Worm (Caenorhabditis elegans) whole organism, L1 larva: Measurements from ENCODE around the gene daf-9.

Experiments
- F16B12.6 ChIP-seq: fragments of 150-350 bp; optimal IDR thresholded peaks from 2 replicates; lab custom pipeline; 2014; ENCODE audit warnings: missing biosample characterization, missing genetic modification characterization
- blmp-1 ChIP-seq: fragments of 150-350 bp; optimal IDR thresholded peaks from 2 replicates; lab custom pipeline; 2014; ENCODE audit warnings: missing biosample characterization, missing genetic modification characterization
- ceh-63 ChIP-seq: fragments of 200-800 bp; sonication (Bioruptor generic); optimal IDR thresholded peaks from 2 replicates; lab custom pipeline; 2018; ENCODE audit warnings: mild to moderate bottlenecking, missing genetic modification characterization, missing compliant biosample characterization
- ceh-82 ChIP-seq, 3 experiments: fragments of 150-350 bp in 1 of 3; sonication (generic microtip) in 2 of 3; optimal IDR thresholded peaks; 2 replicates each; lab custom pipeline; 2014 to 2017; ENCODE audit warnings: missing biosample characterization in 3 of 3, missing genetic modification characterization in 3 of 3
- dsc-1 ChIP-seq: sonication (generic microtip); optimal IDR thresholded peaks from 2 replicates; lab custom pipeline; 2016; ENCODE audit warnings: mild to moderate bottlenecking, missing genetic modification characterization, missing compliant biosample characterization
- egl-27 ChIP-seq, 2 experiments: fragments of 150-350 bp in 1 of 2; sonication (generic microtip); optimal IDR thresholded peaks; 3 replicates each; lab custom pipeline; 2017 to 2018; ENCODE audit warnings: missing biosample characterization in 2 of 2, missing genetic modification characterization in 2 of 2, missing genetic modification reagents in 2 of 2
- elt-2 ChIP-seq: sonication (generic microtip); optimal IDR thresholded peaks from 2 replicates; lab custom pipeline; 2016; ENCODE audit warnings: missing genetic modification characterization, mild to moderate bottlenecking, inconsistent platforms, missing compliant biosample characterization, missing genetic modification reagents
- elt-3 ChIP-seq, 6 experiments: fragments of 150-350 bp in 1 of 6; sonication (generic microtip); optimal IDR thresholded peaks; 2 replicates each; lab custom pipeline; 2017 to 2018; ENCODE audit warnings: missing biosample characterization in 6 of 6, missing genetic modification characterization in 6 of 6, inconsistent platforms in 1 of 6
- ets-5 ChIP-seq: fragments of 200-800 bp; sonication (Bioruptor generic); IDR thresholded peaks from 2 replicates; pipeline ENCODE4 v1.3.6; 2022; ENCODE audit warnings: missing genetic modification characterization, missing compliant biosample characterization
- fkh-4 ChIP-seq: sonication (generic microtip); optimal IDR thresholded peaks from 2 replicates; lab custom pipeline; 2016; ENCODE audit warnings: missing compliant biosample characterization, missing genetic modification characterization, borderline replicate concordance
- fkh-8 ChIP-seq: sonication (generic microtip); optimal IDR thresholded peaks from 2 replicates; lab custom pipeline; 2016; ENCODE audit warnings: mild to moderate bottlenecking, missing genetic modification characterization, missing compliant biosample characterization
- irx-1 ChIP-seq: sonication (generic microtip); optimal IDR thresholded peaks from 2 replicates; lab custom pipeline; 2016; ENCODE audit warnings: missing genetic modification characterization, missing compliant biosample characterization
- isw-1 ChIP-seq: fragments of 200-800 bp; sonication (Bioruptor generic); IDR thresholded peaks from 2 replicates; pipeline ENCODE4 v1.3.6; 2022; ENCODE audit warnings: missing genetic modification characterization, missing compliant biosample characterization
- lin-14 ChIP-seq: fragments of 200-800 bp; sonication (Bioruptor generic); optimal IDR thresholded peaks from 2 replicates; lab custom pipeline; 2018; ENCODE audit warnings: mild to moderate bottlenecking, missing genetic modification characterization, moderate library complexity, missing compliant biosample characterization
- lin-35 ChIP-seq, 2 experiments: fragments of 150-350 bp; optimal IDR thresholded peaks; 2 replicates each; lab custom pipeline; 2014; ENCODE audit warnings: missing biosample characterization in 2 of 2, missing genetic modification characterization in 2 of 2, missing genetic modification reagents in 2 of 2
- lir-3 ChIP-seq: sonication (generic microtip); optimal IDR thresholded peaks from 2 replicates; lab custom pipeline; 2016; ENCODE audit warnings: mild to moderate bottlenecking, missing genetic modification characterization, moderate library complexity, missing compliant biosample characterization; ENCODE audit not compliant: poor library complexity
- lsy-2 ChIP-seq, 2 experiments: fragments of 150-350 bp; optimal IDR thresholded peaks; 2 replicates each; lab custom pipeline; 2014; ENCODE audit warnings: missing biosample characterization in 2 of 2, missing genetic modification characterization in 2 of 2
- mdl-1 ChIP-seq, 2 experiments: fragments of 150-350 bp; optimal IDR thresholded peaks; 2 replicates each; lab custom pipeline; 2014 to 2017; ENCODE audit warnings: missing biosample characterization in 2 of 2, missing genetic modification characterization in 2 of 2, inconsistent platforms in 1 of 2
- mef-2 ChIP-seq: fragments of 150-350 bp; optimal IDR thresholded peaks from 2 replicates; lab custom pipeline; 2014; ENCODE audit warnings: missing biosample characterization, missing genetic modification characterization
- nhr-11 ChIP-seq: fragments of 150-350 bp; optimal IDR thresholded peaks from 2 replicates; lab custom pipeline; 2014; ENCODE audit warnings: missing biosample characterization, missing genetic modification characterization
- nhr-19 ChIP-seq: fragments of 200-800 bp; sonication (Bioruptor generic); conservative IDR thresholded peaks from 2 replicates; pipeline ENCODE4 v1.3.6; 2022; ENCODE audit warnings: missing genetic modification characterization, missing compliant biosample characterization
- nhr-20 ChIP-seq: sonication (generic microtip); optimal IDR thresholded peaks from 2 replicates; lab custom pipeline; 2016; ENCODE audit warnings: mild to moderate bottlenecking, missing genetic modification characterization, missing compliant biosample characterization
- nhr-28 ChIP-seq: fragments of 150-350 bp; optimal IDR thresholded peaks from 2 replicates; lab custom pipeline; 2014; ENCODE audit warnings: missing biosample characterization, missing genetic modification characterization
- nhr-47 ChIP-seq: sonication (generic microtip); optimal IDR thresholded peaks from 2 replicates; lab custom pipeline; 2016; ENCODE audit warnings: mild to moderate bottlenecking, missing genetic modification characterization, moderate library complexity, missing compliant biosample characterization
- nhr-71 ChIP-seq: sonication (generic microtip); optimal IDR thresholded peaks from 2 replicates; lab custom pipeline; 2016; ENCODE audit warnings: mild to moderate bottlenecking, missing genetic modification characterization, moderate library complexity, missing compliant biosample characterization
- nhr-76 ChIP-seq: sonication (generic microtip); optimal IDR thresholded peaks from 2 replicates; lab custom pipeline; 2017; ENCODE audit warnings: missing biosample characterization, missing genetic modification characterization
- nhr-84 ChIP-seq: sonication (generic microtip); optimal IDR thresholded peaks from 2 replicates; lab custom pipeline; 2017; ENCODE audit warnings: missing biosample characterization, missing genetic modification characterization
- pag-3 ChIP-seq: sonication (generic microtip); optimal IDR thresholded peaks from 2 replicates; lab custom pipeline; 2017; ENCODE audit warnings: missing genetic modification characterization, mild to moderate bottlenecking, missing compliant biosample characterization, antibody characterized with exemption, borderline replicate concordance; ENCODE audit not compliant: insufficient read depth
- pqm-1 ChIP-seq: sonication (generic microtip); optimal IDR thresholded peaks from 3 replicates; lab custom pipeline; 2017; ENCODE audit warnings: missing biosample characterization, missing genetic modification characterization
- rnt-1 ChIP-seq: sonication (generic microtip); optimal IDR thresholded peaks from 2 replicates; lab custom pipeline; 2016; ENCODE audit warnings: mild to moderate bottlenecking, missing genetic modification characterization, moderate library complexity, missing compliant biosample characterization
- snu-23 ChIP-seq: sonication (generic microtip); optimal IDR thresholded peaks from 2 replicates; lab custom pipeline; 2016; ENCODE audit warnings: missing genetic modification characterization, missing compliant biosample characterization
- sox-4 ChIP-seq: sonication (generic microtip); optimal IDR thresholded peaks from 2 replicates; lab custom pipeline; 2016; ENCODE audit warnings: missing genetic modification characterization, missing compliant biosample characterization
- sptf-1 ChIP-seq: fragments of 150-350 bp; optimal IDR thresholded peaks from 2 replicates; lab custom pipeline; 2014; ENCODE audit warnings: missing biosample characterization, missing genetic modification characterization
- sup-37 ChIP-seq: fragments of 200-800 bp; sonication (Bioruptor generic); optimal IDR thresholded peaks from 2 replicates; lab custom pipeline; 2018; ENCODE audit warnings: mild to moderate bottlenecking, missing genetic modification characterization, missing compliant biosample characterization
- swsn-7 ChIP-seq: sonication (generic microtip); optimal IDR thresholded peaks from 2 replicates; lab custom pipeline; 2016; ENCODE audit warnings: missing genetic modification characterization, missing compliant biosample characterization
- tbx-2 ChIP-seq: sonication (generic microtip); optimal IDR thresholded peaks from 2 replicates; lab custom pipeline; 2016; ENCODE audit warnings: missing genetic modification characterization, missing compliant biosample characterization
- tlp-1 ChIP-seq: fragments of 150-350 bp; optimal IDR thresholded peaks from 2 replicates; lab custom pipeline; 2014; ENCODE audit warnings: missing biosample characterization, missing genetic modification characterization
- unc-98 ChIP-seq: fragments of 200-800 bp; sonication (Bioruptor generic); IDR thresholded peaks from 2 replicates; pipeline ENCODE4 v1.3.6; 2022; ENCODE audit warnings: missing genetic modification characterization, missing compliant biosample characterization
- vab-15 ChIP-seq: sonication (generic microtip); optimal IDR thresholded peaks from 2 replicates; lab custom pipeline; 2017; ENCODE audit warnings: missing genotype, mild to moderate bottlenecking, missing genetic modification characterization, missing compliant biosample characterization
- zag-1 ChIP-seq: fragments of 150-350 bp; optimal IDR thresholded peaks from 2 replicates; lab custom pipeline; 2014; ENCODE audit warnings: missing biosample characterization, missing genetic modification characterization

daf-9 gene

ce11 chrX:6239927-6240639 lies 43.4 kb downstream of the daf-9 start (continued):
- no peak for TF ChIP-seq sup-37
- no peak for TF ChIP-seq unc-98 (GFP tag; lab: Robert Waterston, UW)
- peak; percentile 92 for TF ChIP-seq lin-14 (GFP tag; lab: Kevin White, UChicago)
- no peak for TF ChIP-seq mef-2 (tag; lab: Kevin White, UChicago)
- TF ChIP-seq ets-5 (GFP tag; lab: Robert Waterston, UW) = no peak
- TF ChIP-seq lsy-2 (tag; optimal IDR thresholded peaks at IDR 0.05; lab: Kevin White, UChicago) = peak in 1 of 2 experiments; percentile 11

ce11 chrX:6240640-6241033 lies 43.9 kb downstream of the daf-9 start, which contains the start of gene got-2.2:
TSS of gene got-2.2 (plus strand) at chrX:6240983.
- TF ChIP-seq mef-2 (tag; lab: Kevin White, UChicago) (no peak), lir-3 (tag; lab: Kevin White, UChicago) (no peak), nhr-19 (GFP tag; lab: Robert Waterston, UW) (peak; percentile 63), nhr-71 (tag; lab: Kevin White, UChicago) (peak; percentile 24), sptf-1 (no peak), lin-35 (GFP tag; optimal IDR thresholded peaks at IDR 0.05; lab: Kevin White, UChicago) (peak in 1 of 2 experiments; percentile 34), mdl-1 (tag; optimal IDR thresholded peaks at IDR 0.05; lab: Kevin White, UChicago) (peak in 1 of 2 experiments; percentile 33), nhr-11 (tag; lab: Kevin White, UChicago) (no peak), irx-1 (tag; lab: Kevin White, UChicago) (no peak), nhr-20 (tag; lab: Kevin White, UChicago) (peak; percentile 24), elt-2 (tag; lab: Kevin White, UChicago) (peak; percentile 57), elt-3 (tag; optimal IDR thresholded peaks at IDR 0.05; lab: Kevin White, UChicago) (peak in 1 of 6 experiments; percentile 87)

- TF ChIP-seq vab-15 (tag; lab: Kevin White, UChicago) = no peak
- TF ChIP-seq egl-27 (tag; optimal IDR thresholded peaks at IDR 0.05; lab: Kevin White, UChicago) = no peak
- TF ChIP-seq fkh-8 (tag; lab: Kevin White, UChicago) = peak; percentile 88
- TF ChIP-seq nhr-71 (tag; lab: Kevin White, UChicago) = peak; percentile 52
- TF ChIP-seq blmp-1 (tag; lab: Kevin White, UChicago) = no peak
- TF ChIP-seq pqm-1 = no peak
- no peak for TF ChIP-seq nhr-84 (tag; lab: Kevin White, UChicago)
- TF ChIP-seq tlp-1 (tag; lab: Kevin White, UChicago) = no peak
- no peak for TF ChIP-seq lsy-2 (tag; optimal IDR thresholded peaks at IDR 0.05; lab: Kevin White, UChicago)
- peak; percentile 43 for TF ChIP-seq sox-4 (tag; lab: Kevin White, UChicago)
- no peak for TF ChIP-seq fkh-4 (tag; lab: Kevin White, UChicago)
- peak; percentile 2 for TF ChIP-seq nhr-20 (tag; lab: Kevin White, UChicago)
- peak; percentile 11 for TF ChIP-seq lin-14 (GFP tag; lab: Kevin White, UChicago)
- peak; percentile 39 for TF ChIP-seq nhr-47 (tag; lab: Kevin White, UChicago)
- TF ChIP-seq dsc-1 (tag; lab: Kevin White, UChicago) = peak; percentile 59
- no peak for TF ChIP-seq pag-3 (tag; lab: Kevin White, UChicago)
- no peak for TF ChIP-seq nhr-76 (tag; lab: Kevin White, UChicago)
- no peak for TF ChIP-seq zag-1 (tag; lab: Kevin White, UChicago)
Measured at ce11 chrX:6245499-6245898, 48.8 kb downstream of the daf-9 start.

- TF ChIP-seq nhr-71 (tag; lab: Kevin White, UChicago) (peak; percentile 11), isw-1 (GFP tag; lab: Robert Waterston, UW) (no peak), fkh-8 (tag; lab: Kevin White, UChicago) (peak; percentile 61), snu-23 (GFP tag; lab: Kevin White, UChicago) (no peak), lir-3 (tag; lab: Kevin White, UChicago) (no peak), nhr-47 (tag; lab: Kevin White, UChicago) (peak; percentile 25), nhr-28 (tag; lab: Kevin White, UChicago) (no peak), rnt-1 (no peak), ceh-63 (no peak), lin-14 (GFP tag; lab: Kevin White, UChicago) (peak; percentile 5), dsc-1 (tag; lab: Kevin White, UChicago) (peak; percentile 83), swsn-7 (tag; lab: Kevin White, UChicago) (no peak), F16B12.6 (no peak), tbx-2 (tag; lab: Kevin White, UChicago) (no peak), ceh-82 (tag; optimal IDR thresholded peaks at IDR 0.05; lab: Kevin White, UChicago) (no peak)
Measured at ce11 chrX:6247013-6247412, 50.3 kb downstream of the daf-9 start.
